Worm (Caenorhabditis elegans) whole organism, young adult: ENCODE measurements around the gene ksr-1.

Experiments
- F33H1.4 ChIP-seq: fragments of 200-800 bp; sonication (Bioruptor generic); IDR thresholded peaks from 2 replicates; pipeline ENCODE4 v1.3.6; 2022; ENCODE audit warnings: missing genetic modification reagents, missing genetic modification characterization, missing compliant biosample characterization
- F37B4.10 ChIP-seq: fragments of 200-800 bp; sonication (Bioruptor generic); IDR thresholded peaks from 2 replicates; pipeline ENCODE4 v1.3.6; 2022; ENCODE audit warnings: missing genetic modification characterization, missing compliant biosample characterization
- F39B2.1 ChIP-seq: fragments of 200-800 bp; sonication (Bioruptor generic); IDR thresholded peaks from 2 replicates; pipeline ENCODE4 v1.3.6; 2022; ENCODE audit warnings: missing genetic modification reagents, missing genetic modification characterization, missing compliant biosample characterization
- K11D2.4 ChIP-seq: fragments of 200-800 bp; sonication (Bioruptor generic); IDR thresholded peaks from 2 replicates; pipeline ENCODE4 v1.3.6; 2022; ENCODE audit warnings: missing genetic modification reagents, missing genetic modification characterization, missing compliant biosample characterization
- K12H6.12 ChIP-seq: fragments of 200-800 bp; sonication (Bioruptor generic); optimal IDR thresholded peaks from 2 replicates; lab custom pipeline; 2018; ENCODE audit warnings: mild to moderate bottlenecking, missing genetic modification characterization, missing compliant biosample characterization
- Y53F4B.3 ChIP-seq: fragments of 200-800 bp; sonication (Bioruptor generic); IDR thresholded peaks from 2 replicates; pipeline ENCODE4 v1.3.6; 2022; ENCODE audit warnings: missing genetic modification reagents, missing genetic modification characterization, missing compliant biosample characterization
- Y56A3A.18 ChIP-seq: fragments of 200-800 bp; sonication (Bioruptor generic); IDR thresholded peaks from 2 replicates; pipeline ENCODE4 v1.3.6; 2022; ENCODE audit warnings: missing genetic modification reagents, missing genetic modification characterization, missing compliant biosample characterization
- ZK185.1 ChIP-seq: sonication (generic microtip); optimal IDR thresholded peaks from 2 replicates; lab custom pipeline; 2016; ENCODE audit warnings: mild to moderate bottlenecking, missing genetic modification characterization, missing compliant biosample characterization; ENCODE audit not compliant: poor library complexity, severe bottlenecking
- attf-5 ChIP-seq: fragments of 200-800 bp; sonication (Bioruptor generic); optimal IDR thresholded peaks from 2 replicates; lab custom pipeline; 2018; ENCODE audit warnings: mild to moderate bottlenecking, missing genetic modification characterization, missing compliant biosample characterization
- bed-1 ChIP-seq: fragments of 200-800 bp; sonication (Bioruptor generic); IDR thresholded peaks from 2 replicates; pipeline ENCODE4 v1.3.6; 2022; ENCODE audit warnings: missing genetic modification reagents, missing genetic modification characterization, missing compliant biosample characterization
- cebp-1 ChIP-seq, 2 experiments: fragments of 200-800 bp in 1 of 2; sonication (Bioruptor generic) in 1 of 2; sonication (generic microtip) in 1 of 2; IDR thresholded peaks in 1 of 2; optimal IDR thresholded peaks in 1 of 2; 2 replicates each; pipeline versions ENCODE4 v1.3.6 to Lab custom; 2017 to 2022; ENCODE audit warnings: missing compliant biosample characterization in 2 of 2, missing genetic modification characterization in 2 of 2, mild to moderate bottlenecking in 1 of 2, missing genetic modification reagents in 1 of 2, moderate library complexity in 1 of 2
- cebp-2 ChIP-seq: fragments of 200-800 bp; sonication (Bioruptor generic); IDR thresholded peaks from 2 replicates; pipeline ENCODE4 v1.3.6; 2022; ENCODE audit warnings: missing genetic modification characterization, missing compliant biosample characterization
- ceh-27 ChIP-seq: fragments of 200-800 bp; sonication (Bioruptor generic); optimal IDR thresholded peaks from 2 replicates; lab custom pipeline; 2018; ENCODE audit warnings: mild to moderate bottlenecking, missing genetic modification characterization, moderate library complexity, missing compliant biosample characterization
- dox-1 ChIP-seq: fragments of 200-800 bp; sonication (Bioruptor generic); IDR thresholded peaks from 2 replicates; pipeline ENCODE4 v1.3.6; 2022; ENCODE audit warnings: missing genetic modification reagents, missing genetic modification characterization, missing compliant biosample characterization
- egrh-3 ChIP-seq: fragments of 200-800 bp; sonication (Bioruptor generic); IDR thresholded peaks from 2 replicates; pipeline ENCODE4 v1.3.6; 2022; ENCODE audit warnings: missing genetic modification reagents, missing genetic modification characterization, missing compliant biosample characterization
- ets-4 ChIP-seq: fragments of 200-800 bp; sonication (Bioruptor generic); optimal IDR thresholded peaks from 2 replicates; lab custom pipeline; 2018; ENCODE audit warnings: mild to moderate bottlenecking, missing genetic modification characterization, missing compliant biosample characterization
- hmg-1.2 ChIP-seq: fragments of 200-800 bp; sonication (Bioruptor generic); IDR thresholded peaks from 2 replicates; pipeline ENCODE4 v1.3.6; 2022; ENCODE audit warnings: missing genetic modification reagents, missing genetic modification characterization, missing compliant biosample characterization
- let-607 ChIP-seq, 2 experiments: fragments of 200-800 bp in 1 of 2; sonication (Bioruptor generic) in 1 of 2; sonication (generic microtip) in 1 of 2; optimal IDR thresholded peaks; 2 replicates each; lab custom pipeline; 2016 to 2018; ENCODE audit warnings: mild to moderate bottlenecking in 2 of 2, missing compliant biosample characterization in 2 of 2, missing genetic modification characterization in 2 of 2, moderate library complexity in 2 of 2, missing genotype in 1 of 2
- lin-35 ChIP-seq, 3 experiments: fragments of 150-350 bp in 2 of 3; sonication (generic microtip) in 1 of 3; optimal IDR thresholded peaks; 2 replicates each; lab custom pipeline; 2014 to 2018; ENCODE audit warnings: missing biosample characterization in 3 of 3, missing genetic modification characterization in 3 of 3, missing genetic modification reagents in 3 of 3
- lin-40 ChIP-seq: sonication (generic microtip); optimal IDR thresholded peaks from 2 replicates; lab custom pipeline; 2016; ENCODE audit warnings: missing genetic modification characterization, mild to moderate bottlenecking, missing compliant biosample characterization, missing genotype, missing genetic modification reagents
- mes-4 ChIP-seq: sonication (generic microtip); optimal IDR thresholded peaks from 2 replicates; lab custom pipeline; 2016; ENCODE audit warnings: missing genotype, missing genetic modification characterization, missing compliant biosample characterization
- nhr-80 ChIP-seq: sonication (generic microtip); optimal IDR thresholded peaks from 2 replicates; lab custom pipeline; 2016; ENCODE audit warnings: missing genetic modification characterization, missing compliant biosample characterization
- pbrm-1 ChIP-seq: fragments of 200-800 bp; sonication (Bioruptor generic); IDR thresholded peaks from 2 replicates; pipeline ENCODE4 v1.3.6; 2022; ENCODE audit warnings: missing genetic modification reagents, missing genetic modification characterization, missing compliant biosample characterization
- rpc-1 ChIP-seq, 2 experiments: fragments of 150-350 bp in 1 of 2; sonication (generic microtip) in 1 of 2; optimal IDR thresholded peaks; 2 replicates each; lab custom pipeline; 2014 to 2018; ENCODE audit warnings: missing biosample characterization in 1 of 2, missing genetic modification characterization in 1 of 2, missing genetic modification reagents in 1 of 2, missing genotype in 1 of 2
- sdz-38 ChIP-seq: sonication (generic microtip); optimal IDR thresholded peaks from 2 replicates; lab custom pipeline; 2016; ENCODE audit warnings: missing genotype, missing genetic modification characterization, missing compliant biosample characterization
- sea-2 ChIP-seq: fragments of 200-800 bp; sonication (Bioruptor generic); IDR thresholded peaks from 2 replicates; pipeline ENCODE4 v1.3.6; 2022; ENCODE audit warnings: missing genetic modification characterization, missing compliant biosample characterization
- snpc-3.4 ChIP-seq: sonication (generic microtip); optimal IDR thresholded peaks from 2 replicates; lab custom pipeline; 2017; ENCODE audit warnings: missing genetic modification characterization, mild to moderate bottlenecking, missing compliant biosample characterization, antibody characterized with exemption, moderate library complexity, missing genotype, missing genetic modification reagents
- snpc-4 ChIP-seq, 5 experiments: fragments of 150-350 bp in 1 of 5; sonication (generic microtip) in 4 of 5; optimal IDR thresholded peaks; 2 replicates each; lab custom pipeline; 2014 to 2018; ENCODE audit warnings: missing genetic modification characterization in 5 of 5, missing biosample characterization in 3 of 5, antibody characterized with exemption in 2 of 5, mild to moderate bottlenecking in 2 of 5, missing compliant biosample characterization in 2 of 5, missing genotype in 2 of 5, moderate library complexity in 2 of 5, missing genetic modification reagents in 1 of 5
- unc-130 ChIP-seq: sonication (generic microtip); optimal IDR thresholded peaks from 2 replicates; lab custom pipeline; 2016; ENCODE audit warnings: missing genetic modification reagents, missing genetic modification characterization, missing compliant biosample characterization
- xnd-1 ChIP-seq: sonication (generic microtip); optimal IDR thresholded peaks from 2 replicates; lab custom pipeline; 2016; ENCODE audit warnings: missing genotype, missing genetic modification reagents, missing genetic modification characterization, missing compliant biosample characterization
- zfh-2 ChIP-seq: fragments of 200-800 bp; sonication (Bioruptor generic); conservative IDR thresholded peaks from 2 replicates; pipeline ENCODE4 v1.3.6; 2022; ENCODE audit warnings: missing genetic modification reagents, missing genetic modification characterization, missing compliant biosample characterization

Gene ksr-1

DNA sequence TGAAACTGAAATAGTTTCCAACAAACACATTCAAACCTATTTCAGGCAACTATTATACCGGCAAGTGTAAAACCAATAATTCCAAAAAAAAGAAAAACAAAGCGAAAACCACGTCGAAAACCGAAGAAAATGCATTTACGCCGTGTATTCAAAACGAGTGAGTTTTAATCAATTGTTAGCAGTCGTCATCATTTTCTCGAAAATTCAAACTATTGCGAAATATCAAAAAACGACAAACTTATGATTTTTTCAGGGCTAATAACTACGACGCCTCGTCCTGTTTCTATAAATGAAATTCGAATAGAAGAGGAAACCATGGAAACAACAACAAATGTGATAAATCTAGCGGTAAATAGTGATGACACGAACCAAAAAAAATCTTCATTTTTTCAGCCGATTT lies 11.2 kb downstream of the ksr-1 start:
- TF ChIP-seq cebp-1 (GFP tag; IDR thresholded peaks at IDR 0.05; lab: Robert Waterston, UW) (peak; percentile 91), cebp-1 (tag; optimal IDR thresholded peaks at IDR 0.05; lab: Kevin White, UChicago) (peak; percentile 97), K11D2.4 (GFP tag; lab: Robert Waterston, UW) (no peak)

DNA sequence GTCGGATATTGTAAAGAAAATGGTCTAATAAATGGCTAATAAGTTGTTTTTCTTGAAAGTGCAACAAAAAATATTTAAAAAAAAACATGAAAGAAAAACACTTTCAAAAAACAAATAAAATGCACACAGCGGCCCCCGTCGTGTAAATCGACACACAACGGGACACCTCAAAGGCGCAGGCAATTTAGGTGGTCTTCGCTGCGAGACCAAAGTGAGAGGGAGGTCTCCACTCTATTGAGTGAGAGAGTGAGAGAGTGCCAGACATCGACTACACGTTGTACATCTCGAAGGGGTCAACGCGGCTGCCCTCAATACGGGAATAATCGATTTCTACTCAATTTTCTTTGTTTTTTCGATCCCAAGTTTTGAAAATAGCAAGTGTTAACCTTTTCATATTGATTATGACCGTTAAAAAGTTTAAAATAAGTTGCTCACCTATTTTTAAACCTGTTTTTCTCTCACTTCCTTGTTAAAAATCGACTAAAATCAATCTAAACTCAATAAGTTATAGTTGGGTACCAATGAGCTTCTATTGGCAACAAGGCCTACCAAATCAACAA lies 11.9 kb downstream of the ksr-1 start, which contains the start of gene sec-16A.2:
sec-16A.2 (plus strand) TSS at position 510 of the 560 bp plus-strand sequence.
- TF ChIP-seq let-607 (tag; optimal IDR thresholded peaks at IDR 0.05; lab: Kevin White, UChicago) (peak; percentile 5 to 58), snpc-4 (GFP tag; optimal IDR thresholded peaks at IDR 0.05; lab: Kevin White, UChicago) (no peak), snpc-4 (tag; optimal IDR thresholded peaks at IDR 0.05; lab: Kevin White, UChicago) (peak in 1 of 4 experiments; percentile 61), F33H1.4 (GFP tag; lab: Robert Waterston, UW) (peak; percentile 68), cebp-2 (GFP tag; lab: Robert Waterston, UW) (no peak), dox-1 (peak; percentile 60; the same call in 1 of the 2 replicates), lin-40 (peak; percentile 46), F37B4.10 (GFP tag; lab: Robert Waterston, UW) (no peak), unc-130 (GFP tag; lab: Kevin White, UChicago) (no peak), hmg-1.2 (GFP tag; lab: Robert Waterston, UW) (peak; percentile 33; the same call in 1 of the 2 replicates), F39B2.1 (GFP tag; lab: Robert Waterston, UW) (no peak), attf-5 (GFP tag; lab: Kevin White, UChicago) (peak; percentile 54), Y53F4B.3 (GFP tag; lab: Robert Waterston, UW) (no peak), ceh-27 (GFP tag; lab: Kevin White, UChicago) (peak; percentile 62), egrh-3 (no peak), cebp-1 (GFP tag; IDR thresholded peaks at IDR 0.05; lab: Robert Waterston, UW) (no peak), cebp-1 (tag; optimal IDR thresholded peaks at IDR 0.05; lab: Kevin White, UChicago) (peak; percentile 13), Y56A3A.18 (no peak), ets-4 (GFP tag; lab: Kevin White, UChicago) (no peak), ZK185.1 (tag; lab: Kevin White, UChicago) (peak; percentile 48), nhr-80 (tag; lab: Kevin White, UChicago) (peak; percentile 78), K12H6.12 (peak; percentile 18), lin-35 (GFP tag; optimal IDR thresholded peaks at IDR 0.05; lab: Kevin White, UChicago) (peak in 1 of 3 experiments; percentile 28), zfh-2 (GFP tag; lab: Robert Waterston, UW) (peak; percentile 87)

DNA sequence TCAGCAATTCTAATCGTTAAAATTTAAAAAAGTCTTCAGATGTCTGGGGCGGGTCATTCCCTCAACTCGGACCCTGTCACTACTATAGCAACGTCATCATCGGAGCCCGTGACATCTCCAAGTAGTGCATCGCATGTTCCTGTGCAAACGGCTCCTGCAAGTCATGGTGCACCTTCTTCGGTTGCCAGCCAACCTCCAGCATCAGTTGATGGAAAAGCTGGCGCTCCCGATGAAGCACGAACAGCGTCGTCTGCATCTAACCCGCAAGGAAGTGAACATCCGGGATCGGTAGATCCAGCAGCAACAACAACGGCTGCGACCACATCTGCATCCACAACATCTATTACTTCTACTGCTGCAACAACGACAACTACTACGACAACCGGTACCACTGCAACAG lies 19.6 kb downstream of the ksr-1 start, which contains the start of gene R09F10.3:
R09F10.3 (plus strand) TSS at position 40 of the 400 bp plus-strand sequence.
- peak; percentile 65 for TF ChIP-seq zfh-2 (GFP tag; lab: Robert Waterston, UW)
- peak; percentile 14; the same call in 1 of the 2 replicates for TF ChIP-seq sea-2 (GFP tag; lab: Robert Waterston, UW)
- TF ChIP-seq rpc-1 (optimal IDR thresholded peaks at IDR 0.05; lab: Kevin White, UChicago), result no peak
- no peak for TF ChIP-seq rpc-1 (tag; optimal IDR thresholded peaks at IDR 0.05; lab: Kevin White, UChicago)
- TF ChIP-seq, all 124 proteins: peak for 2

ce11 chrX:8297333-8297732 lies 22.4 kb downstream of the ksr-1 start:
- no peak for TF ChIP-seq pbrm-1

- TF ChIP-seq sdz-38 (tag; lab: Kevin White, UChicago) (no peak), nhr-80 (tag; lab: Kevin White, UChicago) (no peak), mes-4 (tag; lab: Kevin White, UChicago) (no peak), xnd-1 (no peak), bed-1 (no peak), F39B2.1 (GFP tag; lab: Robert Waterston, UW) (no peak), snpc-3.4 (tag; lab: Kevin White, UChicago) (no peak)
- TF ChIP-seq, all 124 proteins: peak for 0
These were observed 24.6 kb downstream of the ksr-1 start, which contains the start of gene ced-13 for ce11 chrX:8299554-8299953. TSS of gene ced-13 (minus strand) at chrX:8299654.
